Worm (Caenorhabditis elegans) whole organism, L4/young adult: ENCODE measurements around the gene R13H4.7.

ENCODE experiments used
- W03F9.2 ChIP-seq: fragments of 150-350 bp; optimal IDR thresholded peaks from 2 replicates; lab custom pipeline; 2014; ENCODE audit warnings: missing biosample characterization, missing genetic modification characterization
- dao-5 ChIP-seq: sonication (generic microtip); optimal IDR thresholded peaks from 2 replicates; lab custom pipeline; 2016; ENCODE audit warnings: missing genotype, missing genetic modification characterization, moderate library complexity, missing compliant biosample characterization
- him-1 ChIP-seq: sonication (generic microtip); optimal IDR thresholded peaks from 2 replicates; lab custom pipeline; 2016; ENCODE audit warnings: missing genotype, missing genetic modification reagents, missing genetic modification characterization, missing compliant biosample characterization

R13H4.7 gene

DNA sequence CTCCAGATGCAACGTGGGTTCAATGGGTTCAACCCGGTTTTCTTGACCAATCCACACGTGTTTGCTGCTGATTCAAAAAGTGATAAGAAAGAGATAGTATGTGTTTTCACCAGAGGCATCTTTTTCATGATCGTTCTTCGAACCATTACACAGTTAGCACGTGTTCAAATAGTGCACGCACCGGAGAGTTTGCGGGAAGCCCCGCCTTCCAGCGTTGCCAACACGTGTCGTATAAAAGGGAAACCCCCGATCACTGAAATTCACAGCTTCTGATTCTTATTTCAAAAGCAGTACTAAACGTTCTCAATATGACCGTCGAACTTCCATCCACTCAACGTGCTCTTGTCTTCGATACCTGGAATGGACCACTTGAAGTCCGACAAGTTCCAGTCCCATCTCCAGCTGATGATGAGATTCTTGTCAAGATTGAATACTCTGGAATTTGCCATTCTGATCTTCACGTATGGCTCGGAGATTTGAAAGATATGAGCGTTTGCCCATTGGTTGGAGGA, 20.0 kb upstream of the R13H4.7 start, which contains the start of gene adh-1:
Gene adh-1 (plus strand): TSS at position 261 of the 512 bp plus-strand sequence.
- TF ChIP-seq him-1 (tag; lab: Kevin White, UChicago) = no peak
- no peak for TF ChIP-seq dao-5 (tag; lab: Kevin White, UChicago)
- TF ChIP-seq W03F9.2 (tag; lab: Kevin White, UChicago) = no peak

- no peak for TF ChIP-seq dao-5 (tag; lab: Kevin White, UChicago)
- TF ChIP-seq him-1 (tag; lab: Kevin White, UChicago) = no peak
- TF ChIP-seq W03F9.2 (tag; lab: Kevin White, UChicago) = no peak
Measured at ce11 chrV:11885939-11886338, 17.9 kb upstream of the R13H4.7 start.

DNA sequence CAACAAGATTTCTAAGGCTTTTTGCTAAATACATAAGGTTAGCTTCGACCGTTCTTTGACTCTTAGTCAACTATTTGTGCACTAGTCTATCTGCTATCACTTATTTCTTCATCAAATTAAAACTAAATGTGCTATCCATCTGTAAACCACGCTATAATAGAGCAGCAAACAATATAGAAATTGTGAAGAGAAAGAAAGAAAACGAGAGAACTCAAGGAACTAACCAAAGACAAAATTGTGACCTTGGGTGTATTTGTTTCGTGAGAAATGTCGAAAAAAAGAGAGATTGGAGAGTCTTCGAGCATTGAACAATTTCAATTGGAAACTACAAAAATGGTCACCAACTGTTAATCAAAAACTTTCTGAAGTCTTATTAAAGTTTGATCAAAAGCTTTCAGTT, 17.0 kb upstream of the R13H4.7 start:
- TF ChIP-seq him-1 (tag; lab: Kevin White, UChicago) (no peak), dao-5 (tag; lab: Kevin White, UChicago) (no peak), W03F9.2 (tag; lab: Kevin White, UChicago) (no peak)

DNA sequence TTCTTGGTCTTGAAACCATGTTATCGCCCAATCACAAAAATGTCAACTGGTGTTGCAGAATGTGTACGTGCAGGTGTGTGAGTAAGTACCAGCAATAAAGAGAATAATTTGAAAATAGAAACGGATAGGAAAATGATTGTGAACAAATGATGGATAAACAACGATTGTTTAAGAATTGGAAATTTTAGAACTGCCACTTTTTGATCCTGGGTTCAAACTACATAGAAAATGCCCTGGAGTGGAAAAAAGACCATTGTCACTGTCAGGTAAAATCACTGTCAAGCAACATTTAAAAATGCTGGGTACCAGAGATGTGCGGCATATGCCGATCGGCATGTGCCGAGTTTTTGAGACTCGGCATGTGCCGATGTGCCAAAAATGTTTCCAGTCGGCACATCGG, 15.2 kb upstream of the R13H4.7 start:
- TF ChIP-seq dao-5 (tag; lab: Kevin White, UChicago) = no peak
- TF ChIP-seq W03F9.2 (tag; lab: Kevin White, UChicago) = no peak
- TF ChIP-seq him-1 (tag; lab: Kevin White, UChicago) = no peak

- TF ChIP-seq him-1 (tag; lab: Kevin White, UChicago) (no peak), W03F9.2 (tag; lab: Kevin White, UChicago) (no peak), dao-5 (tag; lab: Kevin White, UChicago) (no peak)
Measured at ce11 chrV:11879732-11880131, 11.7 kb upstream of the R13H4.7 start, which contains the start of gene sulp-5. Gene sulp-5, plus strand, starts transcription at chrV:11880032.

- TF ChIP-seq dao-5 (tag; lab: Kevin White, UChicago) = no peak
Measured at ce11 chrV:11876657-11877056, 8.6 kb upstream of the R13H4.7 start.

- TF ChIP-seq dao-5 (tag; lab: Kevin White, UChicago) (no peak), W03F9.2 (tag; lab: Kevin White, UChicago) (no peak), him-1 (tag; lab: Kevin White, UChicago) (no peak)
Measured at ce11 chrV:11875060-11875459, 7.0 kb upstream of the R13H4.7 start, which contains the start of gene sulp-4. Gene sulp-4, plus strand, starts transcription at chrV:11875360.

DNA sequence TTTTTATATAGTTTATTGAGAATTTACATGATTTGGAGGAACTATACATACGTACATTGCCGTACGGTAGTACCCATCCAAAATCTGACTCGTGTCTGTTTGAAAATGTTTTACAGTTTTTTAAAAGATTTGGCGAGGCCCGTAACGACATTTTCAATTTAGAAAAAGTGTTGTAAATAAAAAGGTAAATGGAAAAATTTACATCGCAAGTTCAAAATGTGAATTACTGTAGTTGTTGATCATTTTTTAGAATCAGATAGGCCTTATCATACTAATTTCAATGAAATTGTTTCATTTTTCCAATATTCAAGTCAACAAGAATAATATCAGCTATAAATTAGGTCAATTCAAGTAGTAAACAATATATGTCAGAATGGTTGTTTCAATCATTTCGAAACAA, 5.2 kb downstream of the R13H4.7 start, which contains the start of gene R13H4.6:
Gene R13H4.6 (plus strand): TSS at position 301 of the 400 bp plus-strand sequence.
- no peak for TF ChIP-seq W03F9.2 (tag; lab: Kevin White, UChicago)
- no peak for TF ChIP-seq dao-5 (tag; lab: Kevin White, UChicago)
- TF ChIP-seq him-1 (tag; lab: Kevin White, UChicago) = no peak

- TF ChIP-seq dao-5 (tag; lab: Kevin White, UChicago) = no peak
- TF ChIP-seq W03F9.2 (tag; lab: Kevin White, UChicago) = no peak
- no peak for TF ChIP-seq him-1 (tag; lab: Kevin White, UChicago)
Measured at ce11 chrV:11861880-11862544, 6.0 kb downstream of the R13H4.7 start.

DNA sequence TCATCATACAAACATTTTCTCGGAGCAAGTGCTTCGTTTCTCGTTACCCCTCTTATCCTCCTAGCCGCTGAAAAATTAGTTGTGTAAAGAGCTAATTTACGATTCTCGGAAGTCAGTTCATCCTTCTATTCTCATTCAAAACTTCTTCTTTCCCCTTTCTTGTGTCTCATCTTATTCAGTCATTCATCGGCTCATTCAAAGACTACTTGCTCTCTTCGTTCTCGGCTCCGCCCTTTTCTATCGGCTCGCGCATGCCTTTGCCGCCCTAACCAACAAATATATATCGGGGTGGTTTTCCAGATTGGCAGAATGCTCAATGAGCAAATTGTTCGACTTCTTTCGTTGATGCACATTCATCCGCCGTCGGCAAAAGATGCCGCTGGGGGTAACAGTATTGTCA, 7.7 kb downstream of the R13H4.7 start, which contains the start of gene R13H4.5:
Gene R13H4.5 (plus strand): TSS at position 301 of the 400 bp plus-strand sequence.
- no peak for TF ChIP-seq W03F9.2 (tag; lab: Kevin White, UChicago)
- TF ChIP-seq dao-5 (tag; lab: Kevin White, UChicago) = no peak
- TF ChIP-seq him-1 (tag; lab: Kevin White, UChicago) = no peak

DNA sequence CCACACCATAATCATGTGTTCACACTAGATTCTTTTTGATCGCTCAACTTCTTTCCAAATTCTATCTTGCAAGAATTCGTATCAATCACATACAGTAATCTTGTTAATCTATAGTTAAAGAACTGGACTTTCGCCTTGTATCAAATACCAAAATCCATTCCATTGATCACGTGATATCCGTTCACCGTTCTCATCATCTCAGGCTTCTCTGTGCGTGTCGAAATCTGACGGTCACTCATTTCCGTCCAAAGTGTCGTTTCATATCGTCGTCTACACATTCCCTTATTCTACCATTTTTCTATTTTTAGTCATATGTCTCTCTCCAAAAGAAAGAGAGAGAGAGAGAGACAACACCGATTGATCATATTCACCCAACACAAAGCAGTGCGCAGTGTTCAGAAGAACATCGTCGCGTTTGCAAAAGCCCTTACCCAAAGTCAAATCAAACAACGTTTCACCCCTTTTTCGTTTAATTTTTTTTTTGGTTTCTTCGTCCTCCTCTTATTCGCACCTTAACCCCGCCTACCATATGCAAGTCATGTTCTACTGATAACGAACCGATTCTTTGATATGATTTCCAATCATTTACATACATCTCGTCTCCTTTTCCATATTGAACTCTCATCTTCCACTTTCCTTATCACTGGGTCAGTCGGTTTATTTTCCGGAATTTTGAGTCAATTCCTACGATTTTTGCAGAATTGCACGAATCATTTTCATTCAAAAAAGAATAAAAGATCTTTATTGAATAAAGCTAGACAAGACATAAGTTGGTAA, 8.8 kb downstream of the R13H4.7 start:
- TF ChIP-seq dao-5 (tag; lab: Kevin White, UChicago) = no peak
- TF ChIP-seq W03F9.2 (tag; lab: Kevin White, UChicago) = no peak
- TF ChIP-seq him-1 (tag; lab: Kevin White, UChicago) = no peak

ce11 chrV:11858299-11858698, 9.7 kb downstream of the R13H4.7 start:
- no peak for TF ChIP-seq dao-5 (tag; lab: Kevin White, UChicago)
- TF ChIP-seq W03F9.2 (tag; lab: Kevin White, UChicago) = no peak
- TF ChIP-seq him-1 (tag; lab: Kevin White, UChicago) = no peak

DNA sequence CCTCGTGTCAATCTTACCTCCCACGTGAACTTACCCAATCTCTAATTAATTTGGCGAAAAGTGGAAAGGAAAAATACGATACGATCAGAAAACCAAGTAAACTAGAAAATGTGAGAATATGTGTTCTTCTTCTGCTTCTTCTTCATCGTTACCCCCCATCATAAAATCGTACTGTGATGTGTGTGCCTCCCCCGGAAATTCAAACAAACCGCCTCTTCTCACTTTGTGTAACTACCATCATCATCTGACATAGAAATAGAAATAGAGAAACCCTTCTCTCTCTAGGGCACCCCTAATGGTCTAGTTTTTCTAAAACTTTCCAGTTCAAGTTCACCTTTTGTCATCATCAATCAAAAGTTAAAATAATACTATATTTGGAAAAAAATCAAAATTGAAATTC, 10.3 kb downstream of the R13H4.7 start:
- TF ChIP-seq him-1 (tag; lab: Kevin White, UChicago) (no peak), dao-5 (tag; lab: Kevin White, UChicago) (no peak), W03F9.2 (tag; lab: Kevin White, UChicago) (no peak)
